Worm (Caenorhabditis elegans) whole organism, L2 larva: Measurements from ENCODE around the gene D1005.10.

ENCODE experiments used
- R02D3.7 ChIP-seq: fragments of 150-350 bp; optimal IDR thresholded peaks from 2 replicates; lab custom pipeline; 2014; ENCODE audit warnings: missing biosample characterization, missing genetic modification characterization
- nhr-129 ChIP-seq: fragments of 150-350 bp; optimal IDR thresholded peaks from 2 replicates; lab custom pipeline; 2014; ENCODE audit warnings: missing biosample characterization, missing genetic modification characterization
- nhr-237 ChIP-seq: fragments of 150-350 bp; optimal IDR thresholded peaks from 2 replicates; lab custom pipeline; 2014; ENCODE audit warnings: missing biosample characterization, missing genetic modification characterization
- nhr-25 ChIP-seq: fragments of 150-350 bp; sonication (generic microtip); optimal IDR thresholded peaks from 3 replicates; lab custom pipeline; 2014; ENCODE audit warnings: missing biosample characterization, missing genetic modification characterization
- unc-55 ChIP-seq: fragments of 150-350 bp; sonication (generic microtip); optimal IDR thresholded peaks from 3 replicates; lab custom pipeline; 2014; ENCODE audit warnings: missing biosample characterization, missing genetic modification reagents, missing genetic modification characterization
- unc-62 ChIP-seq: fragments of 150-350 bp; optimal IDR thresholded peaks from 2 replicates; lab custom pipeline; 2014; ENCODE audit warnings: missing biosample characterization, missing genetic modification reagents, missing genetic modification characterization

- TF ChIP-seq R02D3.7 (no peak), nhr-129 (tag; lab: Kevin White, UChicago) (peak; percentile 55), nhr-237 (no peak), unc-62 (no peak), nhr-25 (tag; lab: Kevin White, UChicago) (peak; percentile 40), unc-55 (GFP tag; lab: Kevin White, UChicago) (peak; percentile 66)
Observed at ce11 chrX:1524559-1524958, 38.6 kb upstream of the D1005.10 start.
